Worm (Caenorhabditis elegans): ENCODE results near the gene C39B10.3.

C39B10.3 gene

DNA sequence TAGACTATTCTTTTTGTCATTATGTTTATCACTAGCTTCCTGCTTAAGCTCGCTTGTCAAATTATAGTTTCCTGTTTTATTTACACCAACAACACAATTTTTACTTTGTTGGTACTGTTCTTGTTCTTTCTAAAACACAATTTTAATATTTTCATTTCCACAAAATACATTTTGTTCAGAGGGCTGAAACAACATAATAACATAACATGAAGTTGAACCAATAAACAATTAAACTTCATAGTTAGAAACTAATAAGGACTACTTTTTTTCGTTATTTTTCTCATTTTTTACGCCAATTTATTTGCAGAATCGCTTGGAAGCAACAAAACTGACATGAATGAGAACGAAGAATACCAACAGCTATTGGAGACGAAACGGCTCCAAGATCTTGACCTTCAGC lies at the start of gene C39B10.3:
Gene C39B10.3 (plus strand): TSS at position 301 of the 400 bp plus-strand sequence.
- TF ChIP-seq tra-4 (tag; optimal IDR thresholded peaks at IDR 0.05) = no peak
- no peak for TF ChIP-seq ama-1 (optimal IDR thresholded peaks at IDR 0.05)
- no peak for TF ChIP-seq flt-1 (GFP tag; IDR thresholded peaks at IDR 0.05)
- no peak for TF ChIP-seq hnd-1 (tag; optimal IDR thresholded peaks at IDR 0.05)
- no peak for TF ChIP-seq tbx-11 (GFP tag; IDR thresholded peaks at IDR 0.05)
- no peak for TF ChIP-seq hmbx-1 (tag; optimal IDR thresholded peaks at IDR 0.05)
- TF ChIP-seq F13C5.2 (tag; optimal IDR thresholded peaks at IDR 0.05) = no peak
- no peak for TF ChIP-seq B0310.2 (tag; optimal IDR thresholded peaks at IDR 0.05)
- no peak for TF ChIP-seq ets-7 (tag; optimal IDR thresholded peaks at IDR 0.05)
- no peak for TF ChIP-seq sea-1 (GFP tag; conservative IDR thresholded peaks at IDR 0.05)
- no peak for TF ChIP-seq hmg-4 (GFP tag; optimal IDR thresholded peaks at IDR 0.05)
- no peak for TF ChIP-seq aly-1 (tag; optimal IDR thresholded peaks at IDR 0.05)
- TF ChIP-seq ceh-13 (GFP tag; optimal IDR thresholded peaks at IDR 0.05) = no peak
- TF ChIP-seq tbx-37 (GFP tag; conservative IDR thresholded peaks at IDR 0.05) = no peak
- TF ChIP-seq pes-1 (GFP tag; IDR thresholded peaks at IDR 0.05) = no peak
- TF ChIP-seq ceh-36 (tag; optimal IDR thresholded peaks at IDR 0.05) = no peak
- TF ChIP-seq scrt-1 (GFP tag; IDR thresholded peaks at IDR 0.05) = no peak

DNA sequence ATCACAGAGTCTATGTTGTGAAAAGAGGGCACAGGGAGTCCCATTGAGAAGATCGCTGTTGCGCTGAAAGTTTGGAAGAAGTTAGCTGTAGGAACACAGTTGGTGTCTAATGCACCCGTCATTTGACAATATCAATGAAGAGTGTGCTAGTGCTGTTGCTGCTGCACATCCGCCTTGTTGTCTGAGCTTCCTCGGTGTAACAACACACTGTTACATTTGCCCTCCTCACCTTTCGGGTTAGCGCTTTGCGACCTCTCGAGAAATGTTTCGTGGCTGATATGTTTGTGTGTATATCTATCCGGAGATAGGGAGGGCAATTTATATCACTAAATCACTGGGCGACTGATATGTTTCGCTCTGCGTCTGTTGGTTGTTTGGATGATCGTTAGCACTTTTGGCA lies 49.7 kb upstream of the C39B10.3 start:
- TF ChIP-seq tbx-11 (GFP tag; IDR thresholded peaks at IDR 0.05) = no peak
- peak; percentile 54 for TF ChIP-seq hmg-4 (GFP tag; optimal IDR thresholded peaks at IDR 0.05)

ce11 chrX:10395177-10395576 lies 48.8 kb upstream of the C39B10.3 start:
- TF ChIP-seq tra-4 (tag; optimal IDR thresholded peaks at IDR 0.05) (no peak), tbx-11 (GFP tag; IDR thresholded peaks at IDR 0.05) (no peak), B0310.2 (tag; optimal IDR thresholded peaks at IDR 0.05) (no peak), flt-1 (GFP tag; IDR thresholded peaks at IDR 0.05) (no peak), tbx-37 (GFP tag; conservative IDR thresholded peaks at IDR 0.05) (no peak), F13C5.2 (tag; optimal IDR thresholded peaks at IDR 0.05) (no peak), ama-1 (optimal IDR thresholded peaks at IDR 0.05) (no peak), scrt-1 (GFP tag; IDR thresholded peaks at IDR 0.05) (no peak), hmg-4 (GFP tag; optimal IDR thresholded peaks at IDR 0.05) (no peak), hmbx-1 (tag; optimal IDR thresholded peaks at IDR 0.05) (no peak)

DNA sequence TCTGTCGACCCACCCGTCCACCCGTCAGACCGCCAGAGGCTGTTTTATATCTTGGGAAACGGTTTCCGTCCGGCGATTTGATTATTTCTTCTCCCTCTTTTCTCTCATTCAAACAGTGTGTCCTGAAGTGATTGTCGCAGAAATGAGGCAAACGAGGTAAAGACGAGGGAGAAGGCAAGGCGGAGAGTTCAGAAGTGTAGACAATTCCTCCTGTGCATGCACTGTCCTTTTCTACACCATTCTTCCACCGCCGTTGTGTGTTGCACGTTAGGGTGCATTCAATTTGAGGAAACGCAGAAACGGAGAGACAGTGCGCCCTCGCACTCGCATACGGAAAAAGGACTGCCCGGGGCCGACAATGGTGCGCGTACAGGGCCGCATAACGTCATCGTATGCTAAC lies 48.3 kb upstream of the C39B10.3 start:
- TF ChIP-seq B0310.2 (tag; optimal IDR thresholded peaks at IDR 0.05) (peak; percentile 75), tra-4 (tag; optimal IDR thresholded peaks at IDR 0.05) (no peak), ceh-36 (tag; optimal IDR thresholded peaks at IDR 0.05) (no peak), ama-1 (optimal IDR thresholded peaks at IDR 0.05) (no peak), ceh-13 (GFP tag; optimal IDR thresholded peaks at IDR 0.05) (peak; percentile 32), tbx-11 (GFP tag; IDR thresholded peaks at IDR 0.05) (0 out of 2 replicates have a peak, but pooled peaks have one; percentile 33), hmbx-1 (tag; optimal IDR thresholded peaks at IDR 0.05) (no peak), aly-1 (tag; optimal IDR thresholded peaks at IDR 0.05) (peak; percentile 70), hmg-4 (GFP tag; optimal IDR thresholded peaks at IDR 0.05) (peak; percentile 88)

DNA sequence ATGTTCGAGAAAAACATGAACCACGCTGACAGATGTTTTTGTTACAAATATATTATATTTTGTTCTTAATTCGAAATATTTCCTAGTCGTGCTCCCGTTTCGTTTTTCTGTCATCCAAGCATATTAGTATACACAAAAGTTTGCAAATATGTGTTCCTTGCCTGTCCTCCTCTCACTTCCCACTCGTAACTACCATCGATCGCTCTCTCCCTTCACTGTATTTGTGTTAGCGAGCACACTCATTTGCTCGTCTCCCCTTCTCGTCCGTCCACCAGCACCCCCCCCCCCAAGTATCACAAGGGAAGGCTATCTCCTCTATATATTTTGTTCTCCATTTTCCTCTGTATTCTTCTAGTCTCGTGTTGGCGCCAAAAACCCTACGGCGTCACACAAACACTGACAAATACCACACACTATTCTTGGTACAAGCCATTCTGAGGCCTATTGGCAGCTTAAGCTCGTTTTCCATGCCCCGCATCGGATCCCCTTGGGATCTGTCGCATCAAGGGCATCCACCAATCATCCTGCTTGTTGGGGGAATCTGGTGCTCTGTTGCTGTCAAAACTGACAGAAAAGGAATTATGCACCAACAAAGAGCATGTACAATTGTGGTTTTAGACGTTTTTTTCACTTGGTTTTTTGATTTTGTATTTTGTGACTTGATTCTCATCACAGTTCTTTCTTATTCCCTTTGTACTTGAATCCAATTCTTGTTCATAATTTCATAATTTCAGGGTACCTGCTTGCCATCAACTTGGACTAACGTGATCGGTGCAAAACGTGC lies 47.2 kb upstream of the C39B10.3 start, which contains the start of gene pkn-1:
Gene pkn-1 (plus strand): TSS at position 734 of the 784 bp plus-strand sequence.
- 0 out of 2 replicates have a peak, but pooled peaks have one; percentile 26 for TF ChIP-seq tbx-11 (GFP tag; IDR thresholded peaks at IDR 0.05)
- no peak for TF ChIP-seq hnd-1 (tag; optimal IDR thresholded peaks at IDR 0.05)
- TF ChIP-seq hmg-4 (GFP tag; optimal IDR thresholded peaks at IDR 0.05) = peak; percentile 65

- TF ChIP-seq tbx-11 (GFP tag; IDR thresholded peaks at IDR 0.05) (no peak), ets-7 (tag; optimal IDR thresholded peaks at IDR 0.05) (no peak), ceh-13 (GFP tag; optimal IDR thresholded peaks at IDR 0.05) (no peak), aly-1 (tag; optimal IDR thresholded peaks at IDR 0.05) (no peak), flt-1 (GFP tag; IDR thresholded peaks at IDR 0.05) (no peak), B0310.2 (tag; optimal IDR thresholded peaks at IDR 0.05) (no peak), sea-1 (GFP tag; conservative IDR thresholded peaks at IDR 0.05) (no peak), scrt-1 (GFP tag; IDR thresholded peaks at IDR 0.05) (no peak), ceh-36 (tag; optimal IDR thresholded peaks at IDR 0.05) (no peak), hmbx-1 (tag; optimal IDR thresholded peaks at IDR 0.05) (no peak), hmg-4 (GFP tag; optimal IDR thresholded peaks at IDR 0.05) (no peak), pes-1 (GFP tag; IDR thresholded peaks at IDR 0.05) (no peak), hnd-1 (tag; optimal IDR thresholded peaks at IDR 0.05) (no peak), tbx-37 (GFP tag; conservative IDR thresholded peaks at IDR 0.05) (no peak), F13C5.2 (tag; optimal IDR thresholded peaks at IDR 0.05) (no peak), ama-1 (optimal IDR thresholded peaks at IDR 0.05) (no peak), tra-4 (tag; optimal IDR thresholded peaks at IDR 0.05) (no peak)
These were observed 42.8 kb upstream of the C39B10.3 start for ce11 chrX:10401118-10401517.

DNA sequence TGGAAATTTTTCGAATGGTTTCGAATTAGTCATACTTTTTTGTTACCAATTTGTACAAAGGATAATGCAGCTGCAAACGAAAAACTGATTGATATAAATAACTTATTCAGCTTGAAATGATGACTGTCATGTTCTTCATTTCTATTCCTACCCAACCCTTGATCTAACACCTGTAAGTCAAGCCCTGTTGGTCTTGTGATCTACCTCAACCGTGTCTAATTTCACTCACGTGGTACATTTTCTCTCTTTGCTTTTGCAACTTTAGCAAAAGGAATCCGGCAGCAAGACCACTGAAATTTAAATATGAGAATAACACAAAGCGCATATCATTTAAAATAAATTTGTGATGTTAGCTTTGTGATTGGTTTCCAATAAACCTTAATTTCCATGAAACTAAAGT lies 39.9 kb upstream of the C39B10.3 start:
- TF ChIP-seq flt-1 (GFP tag; IDR thresholded peaks at IDR 0.05) = no peak
- TF ChIP-seq hmbx-1 (tag; optimal IDR thresholded peaks at IDR 0.05) = no peak
- TF ChIP-seq tbx-11 (GFP tag; IDR thresholded peaks at IDR 0.05) = no peak
- no peak for TF ChIP-seq hmg-4 (GFP tag; optimal IDR thresholded peaks at IDR 0.05)
- TF ChIP-seq tbx-37 (GFP tag; conservative IDR thresholded peaks at IDR 0.05) = no peak
- no peak for TF ChIP-seq ceh-36 (tag; optimal IDR thresholded peaks at IDR 0.05)
- TF ChIP-seq sea-1 (GFP tag; conservative IDR thresholded peaks at IDR 0.05) = no peak
- TF ChIP-seq ets-7 (tag; optimal IDR thresholded peaks at IDR 0.05) = no peak
- TF ChIP-seq pes-1 (GFP tag; IDR thresholded peaks at IDR 0.05) = no peak
- TF ChIP-seq ama-1 (optimal IDR thresholded peaks at IDR 0.05) = no peak
- no peak for TF ChIP-seq B0310.2 (tag; optimal IDR thresholded peaks at IDR 0.05)
- TF ChIP-seq F13C5.2 (tag; optimal IDR thresholded peaks at IDR 0.05) = no peak

- TF ChIP-seq ets-7 (tag; optimal IDR thresholded peaks at IDR 0.05) = no peak
- no peak for TF ChIP-seq F13C5.2 (tag; optimal IDR thresholded peaks at IDR 0.05)
These were observed 37.7 kb upstream of the C39B10.3 start, which contains the start of gene gur-3 for ce11 chrX:10406203-10406602. Gene gur-3, minus strand, starts transcription at chrX:10406303.
